Comparison of ENCODE assay signal across 1 fruit fly cellular context in the genomic region with DNA sequence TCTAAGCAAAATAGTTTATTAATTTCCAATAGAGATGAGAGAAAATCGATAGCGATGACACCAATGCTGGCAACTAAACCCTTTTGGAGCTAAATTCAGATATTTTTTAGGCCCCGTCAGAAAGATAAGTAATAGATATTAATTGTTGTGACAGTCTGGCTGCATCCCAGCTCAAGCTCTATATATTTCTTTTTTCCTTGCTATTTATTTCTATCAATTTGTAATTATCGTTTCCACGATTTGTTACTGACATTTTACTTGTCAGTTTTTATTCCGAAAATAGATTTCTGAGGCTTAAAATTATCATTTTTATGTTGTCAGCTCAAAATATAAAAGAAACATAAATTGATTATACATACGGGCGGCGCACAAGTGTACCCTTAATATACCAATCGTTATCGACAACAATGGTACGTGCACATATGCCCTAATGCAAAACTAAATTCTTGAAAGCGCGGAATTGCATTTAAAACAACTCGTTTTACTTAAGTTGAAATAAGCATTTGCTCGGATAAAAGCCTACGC.
A peak's percentile ranks its signal among the peaks of the same experiment; 100 is the strongest.
TF ChIP-seq lines count a peak whose summit lies in the region.

Gene CRIF, minus strand, starts transcription at position 51 of the 525 bp plus-strand sequence.
Gene SMC5, plus strand, starts transcription at position 329 of the 525 bp plus-strand sequence.

TF ChIP-seq in whole organism, embryonic, 481 proteins besides CTCF, POLR2A, EP300 and RAD21 (continued from another document and continues in another):
- no peak for TF ChIP-seq oc (tag; optimal IDR thresholded peaks at IDR 0.05; lab: Kevin White, UChicago)
- TF ChIP-seq nom (GFP tag; optimal IDR thresholded peaks at IDR 0.05; lab: Kevin White, UChicago), result no peak
- TF ChIP-seq ERR (GFP tag; optimal IDR thresholded peaks at IDR 0.05; lab: Kevin White, UChicago), result peak; percentile 14
- TF ChIP-seq TFAM (GFP tag; optimal IDR thresholded peaks at IDR 0.05; lab: Kevin White, UChicago), result no peak
- TF ChIP-seq da (GFP tag; optimal IDR thresholded peaks at IDR 0.05; lab: Kevin White, UChicago), result peak; percentile 39
- TF ChIP-seq CG12942 (GFP tag; optimal IDR thresholded peaks at IDR 0.05; lab: Kevin White, UChicago), result peak; percentile 62
- peak; percentile 4 for TF ChIP-seq Bdp1 (GFP tag; optimal IDR thresholded peaks at IDR 0.05; lab: Kevin White, UChicago)
- TF ChIP-seq Mad (GFP tag; optimal IDR thresholded peaks at IDR 0.05; lab: Kevin White, UChicago), result peak; percentile 56
- no peak for TF ChIP-seq CG4282 (GFP tag; optimal IDR thresholded peaks at IDR 0.05; lab: Kevin White, UChicago)
- TF ChIP-seq cad (GFP tag; optimal IDR thresholded peaks at IDR 0.05; lab: Kevin White, UChicago), result no peak
- no peak for TF ChIP-seq hb (GFP tag; IDR thresholded peaks at IDR 0.05; lab: Robert Waterston, UW; ENCODE audit: partially characterized antibody)
- TF ChIP-seq ro (GFP tag; IDR thresholded peaks at IDR 0.05; lab: Robert Waterston, UW), result no peak
- no peak for TF ChIP-seq MTF-1 (GFP tag; optimal IDR thresholded peaks at IDR 0.05; lab: Kevin White, UChicago; ENCODE audit: borderline replicate concordance)
- peak; percentile 75 for TF ChIP-seq CG2712 (tag; optimal IDR thresholded peaks at IDR 0.05; lab: Kevin White, UChicago)
- no peak for TF ChIP-seq D (optimal IDR thresholded peaks at IDR 0.05; lab: Kevin White, UChicago)
- peak; percentile 26 for TF ChIP-seq D (GFP tag; optimal IDR thresholded peaks at IDR 0.05; lab: Kevin White, UChicago)
- no peak for TF ChIP-seq mirr (GFP tag; optimal IDR thresholded peaks at IDR 0.05; lab: Kevin White, UChicago)
- TF ChIP-seq CHES-1-like (GFP tag; optimal IDR thresholded peaks at IDR 0.05; lab: Kevin White, UChicago), result peak; percentile 65
- peak; percentile 54 for TF ChIP-seq Camta (GFP tag; optimal IDR thresholded peaks at IDR 0.05; lab: Kevin White, UChicago)
- peak; percentile 46 for TF ChIP-seq Scr (GFP tag; IDR thresholded peaks at IDR 0.05; lab: Robert Waterston, UW; ENCODE audit: partially characterized antibody)
- TF ChIP-seq CG7987 (GFP tag; optimal IDR thresholded peaks at IDR 0.05; lab: Kevin White, UChicago), result no peak
- TF ChIP-seq CG4424 (GFP tag; optimal IDR thresholded peaks at IDR 0.05; lab: Kevin White, UChicago), result peak; percentile 68
- TF ChIP-seq cas (GFP tag; IDR thresholded peaks at IDR 0.05; lab: Robert Waterston, UW), result no peak
- peak; percentile 60 for TF ChIP-seq CG18619 (GFP tag; optimal IDR thresholded peaks at IDR 0.05; lab: Kevin White, UChicago)
- TF ChIP-seq CG7928 (GFP tag; optimal IDR thresholded peaks at IDR 0.05; lab: Kevin White, UChicago), result peak; percentile 11
- TF ChIP-seq rib (GFP tag; IDR thresholded peaks at IDR 0.05; lab: Robert Waterston, UW), result no peak
- no peak for TF ChIP-seq CG3838 (GFP tag; optimal IDR thresholded peaks at IDR 0.05; lab: Kevin White, UChicago)
- peak; percentile 78 for TF ChIP-seq HLH54F (GFP tag; optimal IDR thresholded peaks at IDR 0.05; lab: Kevin White, UChicago)
- no peak for TF ChIP-seq CG42726 (GFP tag; IDR thresholded peaks at IDR 0.05; lab: Robert Waterston, UW; ENCODE audit: partially characterized antibody)
- TF ChIP-seq CG12104 (GFP tag; optimal IDR thresholded peaks at IDR 0.05; lab: Kevin White, UChicago), result peak; percentile 31
- TF ChIP-seq CG1832 (GFP tag; optimal IDR thresholded peaks at IDR 0.05; lab: Kevin White, UChicago), result no peak
- TF ChIP-seq Meics (GFP tag; optimal IDR thresholded peaks at IDR 0.05; lab: Kevin White, UChicago), result no peak
- TF ChIP-seq Lim3 (GFP tag; IDR thresholded peaks at IDR 0.05; lab: Robert Waterston, UW), result no peak
- TF ChIP-seq CG15073 (GFP tag; optimal IDR thresholded peaks at IDR 0.05; lab: Kevin White, UChicago), result no peak
- peak; percentile 52 for TF ChIP-seq Ets97D (GFP tag; optimal IDR thresholded peaks at IDR 0.05; lab: Kevin White, UChicago)
- TF ChIP-seq CG18476 (GFP tag; optimal IDR thresholded peaks at IDR 0.05; lab: Kevin White, UChicago), result peak; percentile 56
- TF ChIP-seq twi (tag; optimal IDR thresholded peaks at IDR 0.05; lab: Kevin White, UChicago), result peak; percentile 64
- no peak for TF ChIP-seq scrt (GFP tag; optimal IDR thresholded peaks at IDR 0.05; lab: Kevin White, UChicago)
- no peak for TF ChIP-seq CG11504 (tag; optimal IDR thresholded peaks at IDR 0.05; lab: Kevin White, UChicago)
- TF ChIP-seq slp2 (GFP tag; optimal IDR thresholded peaks at IDR 0.05; lab: Kevin White, UChicago), result peak; percentile 68
- peak; percentile 76 for TF ChIP-seq pho (GFP tag; optimal IDR thresholded peaks at IDR 0.05; lab: Kevin White, UChicago)
- TF ChIP-seq ems (GFP tag; optimal IDR thresholded peaks at IDR 0.05; lab: Kevin White, UChicago), result peak; percentile 30
- no peak for TF ChIP-seq ase (GFP tag; IDR thresholded peaks at IDR 0.05; lab: Robert Waterston, UW)
- peak; percentile 65 for TF ChIP-seq Atf-2 (GFP tag; optimal IDR thresholded peaks at IDR 0.05; lab: Kevin White, UChicago)
- no peak for TF ChIP-seq CG2875 (GFP tag; optimal IDR thresholded peaks at IDR 0.05; lab: Kevin White, UChicago)
- TF ChIP-seq en (GFP tag; optimal IDR thresholded peaks at IDR 0.05; lab: Kevin White, UChicago), result peak; percentile 0
- no peak for TF ChIP-seq pros (GFP tag; optimal IDR thresholded peaks at IDR 0.05; lab: Kevin White, UChicago)
- TF ChIP-seq CG11085 (GFP tag; IDR thresholded peaks at IDR 0.05; lab: Robert Waterston, UW), result no peak
- TF ChIP-seq CG7372 (GFP tag; IDR thresholded peaks at IDR 0.05; lab: Robert Waterston, UW), result peak; percentile 15; the same call in 1 of the 2 replicates
- TF ChIP-seq bab2 (GFP tag; optimal IDR thresholded peaks at IDR 0.05; lab: Kevin White, UChicago), result peak; percentile 71
- TF ChIP-seq aop (GFP tag; IDR thresholded peaks at IDR 0.05; lab: Robert Waterston, UW), result no peak
- TF ChIP-seq CG2202 (tag; optimal IDR thresholded peaks at IDR 0.05; lab: Kevin White, UChicago), result no peak
- TF ChIP-seq dmrt11E (tag; optimal IDR thresholded peaks at IDR 0.05; lab: Kevin White, UChicago), result peak; percentile 69
- no peak for TF ChIP-seq CG6854 (GFP tag; optimal IDR thresholded peaks at IDR 0.05; lab: Kevin White, UChicago)
- TF ChIP-seq CG34224 (GFP tag; IDR thresholded peaks at IDR 0.05; lab: Robert Waterston, UW; ENCODE audit: partially characterized antibody), result no peak
- TF ChIP-seq CG34376 (GFP tag; optimal IDR thresholded peaks at IDR 0.05; lab: Kevin White, UChicago), result peak; percentile 38
- TF ChIP-seq crc (GFP tag; optimal IDR thresholded peaks at IDR 0.05; lab: Kevin White, UChicago), result no peak
- TF ChIP-seq CG7839 (tag; optimal IDR thresholded peaks at IDR 0.05; lab: Kevin White, UChicago), result no peak
- peak; percentile 52 for TF ChIP-seq CG7786 (GFP tag; optimal IDR thresholded peaks at IDR 0.05; lab: Kevin White, UChicago)
- TF ChIP-seq Dad (GFP tag; optimal IDR thresholded peaks at IDR 0.05; lab: Kevin White, UChicago), result peak; percentile 44
- TF ChIP-seq cg (GFP tag; optimal IDR thresholded peaks at IDR 0.05; lab: Kevin White, UChicago), result no peak
- TF ChIP-seq CG34422 (GFP tag; IDR thresholded peaks at IDR 0.05; lab: Robert Waterston, UW), result 0 out of 3 replicates have a peak, but pooled peaks have one; percentile 58
- TF ChIP-seq CG11696 (GFP tag; IDR thresholded peaks at IDR 0.05; lab: Robert Waterston, UW), result no peak
- TF ChIP-seq cato (GFP tag; optimal IDR thresholded peaks at IDR 0.05; lab: Kevin White, UChicago; ENCODE audit: borderline replicate concordance), result no peak
- no peak for TF ChIP-seq CG8765 (GFP tag; IDR thresholded peaks at IDR 0.05; lab: Robert Waterston, UW)
- no peak for TF ChIP-seq seq (GFP tag; IDR thresholded peaks at IDR 0.05; lab: Robert Waterston, UW)
- TF ChIP-seq ara (GFP tag; IDR thresholded peaks at IDR 0.05; lab: Robert Waterston, UW), result no peak
- TF ChIP-seq croc (GFP tag; conservative IDR thresholded peaks at IDR 0.05; lab: Robert Waterston, UW), result 0 out of 3 replicates have a peak, but pooled peaks have one; percentile 31
- peak; percentile 42 for TF ChIP-seq CG10654 (GFP tag; optimal IDR thresholded peaks at IDR 0.05; lab: Kevin White, UChicago)
- TF ChIP-seq CG18011 (GFP tag; optimal IDR thresholded peaks at IDR 0.05; lab: Kevin White, UChicago), result peak; percentile 18
- no peak for TF ChIP-seq sna (GFP tag; IDR thresholded peaks at IDR 0.05; lab: Robert Waterston, UW; ENCODE audit: partially characterized antibody)
- peak; percentile 46 for TF ChIP-seq Fer3 (tag; optimal IDR thresholded peaks at IDR 0.05; lab: Kevin White, UChicago)
- peak; percentile 48 for TF ChIP-seq esg (GFP tag; conservative IDR thresholded peaks at IDR 0.05; lab: Robert Waterston, UW)
- no peak for TF ChIP-seq CG17385 (GFP tag; optimal IDR thresholded peaks at IDR 0.05; lab: Kevin White, UChicago)
- TF ChIP-seq zen (tag; optimal IDR thresholded peaks at IDR 0.05; lab: Kevin White, UChicago), result peak; percentile 61
- TF ChIP-seq luna (GFP tag; optimal IDR thresholded peaks at IDR 0.05; lab: Kevin White, UChicago), result no peak
- TF ChIP-seq Lhr (GFP tag; optimal IDR thresholded peaks at IDR 0.05; lab: Kevin White, UChicago), result peak; percentile 24
- TF ChIP-seq eyg (GFP tag; optimal IDR thresholded peaks at IDR 0.05; lab: Kevin White, UChicago), result peak; percentile 24
- no peak for TF ChIP-seq MESR4 (GFP tag; optimal IDR thresholded peaks at IDR 0.05; lab: Kevin White, UChicago)
- TF ChIP-seq vfl (GFP tag; optimal IDR thresholded peaks at IDR 0.05; lab: Kevin White, UChicago), result peak; percentile 46
- peak; percentile 54 for TF ChIP-seq fd3F (GFP tag; optimal IDR thresholded peaks at IDR 0.05; lab: Kevin White, UChicago)
- no peak for TF ChIP-seq ewg (GFP tag; optimal IDR thresholded peaks at IDR 0.05; lab: Kevin White, UChicago)
- TF ChIP-seq CG9797 (GFP tag; optimal IDR thresholded peaks at IDR 0.05; lab: Kevin White, UChicago), result peak; percentile 7
- TF ChIP-seq Sry-δ (GFP tag; optimal IDR thresholded peaks at IDR 0.05; lab: Kevin White, UChicago), result peak; percentile 87
- peak; percentile 12 for TF ChIP-seq CG30431 (GFP tag; optimal IDR thresholded peaks at IDR 0.05; lab: Kevin White, UChicago)
- no peak; the same call in none of the 2 replicates for TF ChIP-seq sisA (GFP tag; IDR thresholded peaks at IDR 0.05; lab: Robert Waterston, UW)
- TF ChIP-seq CG2120 (GFP tag; optimal IDR thresholded peaks at IDR 0.05; lab: Kevin White, UChicago), result peak; percentile 88
- TF ChIP-seq zfh2 (GFP tag; optimal IDR thresholded peaks at IDR 0.05; lab: Kevin White, UChicago), result peak; percentile 76
- peak; percentile 94 for TF ChIP-seq wek (GFP tag; optimal IDR thresholded peaks at IDR 0.05; lab: Kevin White, UChicago)
- TF ChIP-seq CG15479 (GFP tag; optimal IDR thresholded peaks at IDR 0.05; lab: Kevin White, UChicago), result no peak
- TF ChIP-seq fru (optimal IDR thresholded peaks at IDR 0.05; lab: Kevin White, UChicago), result no peak
- peak; percentile 36 for TF ChIP-seq Antp (GFP tag; optimal IDR thresholded peaks at IDR 0.05; lab: Kevin White, UChicago)
- no peak for TF ChIP-seq hbn (GFP tag; IDR thresholded peaks at IDR 0.05; lab: Robert Waterston, UW; ENCODE audit: partially characterized antibody)
- TF ChIP-seq CG11723 (GFP tag; optimal IDR thresholded peaks at IDR 0.05; lab: Kevin White, UChicago), result peak; percentile 38
- no peak for TF ChIP-seq unc-4 (GFP tag; IDR thresholded peaks at IDR 0.05; lab: Robert Waterston, UW; ENCODE audit: partially characterized antibody)
- TF ChIP-seq Elba2 (GFP tag; optimal IDR thresholded peaks at IDR 0.05; lab: Kevin White, UChicago), result peak; percentile 39
- no peak for TF ChIP-seq lab (GFP tag; optimal IDR thresholded peaks at IDR 0.05; lab: Kevin White, UChicago)
- no peak for TF ChIP-seq CG32772 (GFP tag; IDR thresholded peaks at IDR 0.05; lab: Robert Waterston, UW)
- TF ChIP-seq Spps (tag; optimal IDR thresholded peaks at IDR 0.05; lab: Kevin White, UChicago), result peak; percentile 15
- peak; percentile 29 for TF ChIP-seq CG12236 (GFP tag; optimal IDR thresholded peaks at IDR 0.05; lab: Kevin White, UChicago)
- peak; percentile 64 for TF ChIP-seq maf-S (GFP tag; optimal IDR thresholded peaks at IDR 0.05; lab: Kevin White, UChicago)
- no peak for TF ChIP-seq CG11093 (GFP tag; IDR thresholded peaks at IDR 0.05; lab: Robert Waterston, UW)
- TF ChIP-seq Hr3 (GFP tag; optimal IDR thresholded peaks at IDR 0.05; lab: Kevin White, UChicago), result peak; percentile 67
- no peak for TF ChIP-seq sqz (GFP tag; optimal IDR thresholded peaks at IDR 0.05; lab: Kevin White, UChicago)
- peak; percentile 11 for TF ChIP-seq YL-1 (GFP tag; optimal IDR thresholded peaks at IDR 0.05; lab: Kevin White, UChicago)
- TF ChIP-seq Opbp (GFP tag; IDR thresholded peaks at IDR 0.05; lab: Robert Waterston, UW; ENCODE audit: partially characterized antibody), result no peak
- peak; percentile 73 for TF ChIP-seq CG13624 (GFP tag; optimal IDR thresholded peaks at IDR 0.05; lab: Kevin White, UChicago)
- peak; percentile 17 for TF ChIP-seq disco-r (GFP tag; optimal IDR thresholded peaks at IDR 0.05; lab: Kevin White, UChicago)
- no peak for TF ChIP-seq tap (tag; optimal IDR thresholded peaks at IDR 0.05; lab: Kevin White, UChicago)
- no peak; the same call in 1 of the 2 replicates for TF ChIP-seq CG9215 (GFP tag; IDR thresholded peaks at IDR 0.05; lab: Robert Waterston, UW)
- no peak for TF ChIP-seq dimm (GFP tag; IDR thresholded peaks at IDR 0.05; lab: Robert Waterston, UW)
- peak; percentile 35 for TF ChIP-seq Sin3A (optimal IDR thresholded peaks at IDR 0.05; lab: Kevin White, UChicago)
- TF ChIP-seq CG18764 (GFP tag; optimal IDR thresholded peaks at IDR 0.05; lab: Kevin White, UChicago), result peak; percentile 99
- no peak for TF ChIP-seq wdn (GFP tag; IDR thresholded peaks at IDR 0.05; lab: Robert Waterston, UW)
- no peak for TF ChIP-seq toy (GFP tag; IDR thresholded peaks at IDR 0.05; lab: Robert Waterston, UW)
- no peak for TF ChIP-seq Trl (optimal IDR thresholded peaks at IDR 0.05; lab: Kevin White, UChicago)
- peak; percentile 67 for TF ChIP-seq Trl (GFP tag; optimal IDR thresholded peaks at IDR 0.05; lab: Kevin White, UChicago)
- TF ChIP-seq sima (GFP tag; optimal IDR thresholded peaks at IDR 0.05; lab: Kevin White, UChicago), result peak; percentile 26
- TF ChIP-seq Asciz (GFP tag; optimal IDR thresholded peaks at IDR 0.05; lab: Kevin White, UChicago), result no peak
- no peak for TF ChIP-seq bowl (GFP tag; IDR thresholded peaks at IDR 0.05; lab: Robert Waterston, UW)
- TF ChIP-seq kah (GFP tag; optimal IDR thresholded peaks at IDR 0.05; lab: Kevin White, UChicago), result no peak
- TF ChIP-seq ssp (GFP tag; IDR thresholded peaks at IDR 0.05; lab: Robert Waterston, UW), result peak; percentile 89
- TF ChIP-seq Usf (GFP tag; optimal IDR thresholded peaks at IDR 0.05; lab: Kevin White, UChicago), result no peak
- peak; percentile 61 for TF ChIP-seq CG33557 (GFP tag; optimal IDR thresholded peaks at IDR 0.05; lab: Kevin White, UChicago)
- peak; percentile 22 for TF ChIP-seq caup (GFP tag; optimal IDR thresholded peaks at IDR 0.05; lab: Kevin White, UChicago; ENCODE audit: severe bottlenecking)
- no peak for TF ChIP-seq jing (GFP tag; optimal IDR thresholded peaks at IDR 0.05; lab: Kevin White, UChicago)
